Worm (Caenorhabditis elegans) whole organism, L1 larva: ENCODE data around the gene aptf-4.

ENCODE experiments used
- aha-1 ChIP-seq: fragments of 150-350 bp; optimal IDR thresholded peaks from 2 replicates; lab custom pipeline; 2014; ENCODE audit warnings: missing biosample characterization, missing genetic modification characterization
- ama-1 ChIP-seq: fragments of 150-350 bp; optimal IDR thresholded peaks from 2 replicates; lab custom pipeline; 2014
- blmp-1 ChIP-seq: fragments of 150-350 bp; optimal IDR thresholded peaks from 2 replicates; lab custom pipeline; 2014; ENCODE audit warnings: missing biosample characterization, missing genetic modification characterization
- ceh-82 ChIP-seq, 3 experiments: fragments of 150-350 bp in 1 of 3; sonication (generic microtip) in 2 of 3; optimal IDR thresholded peaks; 2 replicates each; lab custom pipeline; 2014 to 2017; ENCODE audit warnings: missing biosample characterization in 3 of 3, missing genetic modification characterization in 3 of 3
- dpl-1 ChIP-seq, 3 experiments: fragments of 150-350 bp in 2 of 3; sonication (generic microtip) in 1 of 3; optimal IDR thresholded peaks; 2 replicates each; lab custom pipeline; 2014 to 2017; ENCODE audit warnings: missing biosample characterization in 3 of 3, missing genetic modification characterization in 3 of 3, missing genetic modification reagents in 3 of 3
- dsc-1 ChIP-seq: sonication (generic microtip); optimal IDR thresholded peaks from 2 replicates; lab custom pipeline; 2016; ENCODE audit warnings: mild to moderate bottlenecking, missing genetic modification characterization, missing compliant biosample characterization
- efl-1 ChIP-seq, 4 experiments: fragments of 150-350 bp; optimal IDR thresholded peaks in 3 of 4; peaks in 1 of 4; 1 replicate in 1 of 4; 2 replicates in 3 of 4; lab custom pipeline; 2014; ENCODE audit warnings: missing biosample characterization in 2 of 4, missing genetic modification characterization in 2 of 4, missing genetic modification reagents in 2 of 4
- elt-2 ChIP-seq: sonication (generic microtip); optimal IDR thresholded peaks from 2 replicates; lab custom pipeline; 2016; ENCODE audit warnings: missing genetic modification characterization, mild to moderate bottlenecking, inconsistent platforms, missing compliant biosample characterization, missing genetic modification reagents
- ets-5 ChIP-seq: fragments of 200-800 bp; sonication (Bioruptor generic); IDR thresholded peaks from 2 replicates; pipeline ENCODE4 v1.3.6; 2022; ENCODE audit warnings: missing genetic modification characterization, missing compliant biosample characterization
- fkh-10 ChIP-seq: sonication (generic microtip); optimal IDR thresholded peaks from 2 replicates; lab custom pipeline; 2017; ENCODE audit warnings: missing biosample characterization, missing genetic modification reagents, missing genetic modification characterization
- fkh-4 ChIP-seq: sonication (generic microtip); optimal IDR thresholded peaks from 2 replicates; lab custom pipeline; 2016; ENCODE audit warnings: missing compliant biosample characterization, missing genetic modification characterization, borderline replicate concordance
- fos-1 ChIP-seq: fragments of 150-350 bp; optimal IDR thresholded peaks from 2 replicates; lab custom pipeline; 2014; ENCODE audit warnings: missing biosample characterization, missing genetic modification characterization
- grh-1 ChIP-seq: fragments of 200-800 bp; sonication (Bioruptor generic); IDR thresholded peaks from 2 replicates; pipeline ENCODE4 v1.3.6; 2022; ENCODE audit warnings: missing genetic modification reagents, missing genetic modification characterization, missing compliant biosample characterization
- hlh-17 ChIP-seq: fragments of 200-800 bp; sonication (Bioruptor generic); optimal IDR thresholded peaks from 2 replicates; lab custom pipeline; 2018; ENCODE audit warnings: missing genetic modification characterization, mild to moderate bottlenecking, missing compliant biosample characterization, moderate library complexity, borderline replicate concordance
- hlh-4 ChIP-seq: sonication (generic microtip); optimal IDR thresholded peaks from 2 replicates; lab custom pipeline; 2016; ENCODE audit warnings: mild to moderate bottlenecking, missing genetic modification characterization, missing compliant biosample characterization
- jun-1 ChIP-seq: fragments of 150-350 bp; optimal IDR thresholded peaks from 2 replicates; lab custom pipeline; 2014; ENCODE audit warnings: missing biosample characterization, missing genetic modification reagents, missing genetic modification characterization
- lin-13 ChIP-seq: fragments of 150-350 bp; optimal IDR thresholded peaks from 2 replicates; lab custom pipeline; 2014; ENCODE audit warnings: missing biosample characterization, missing genetic modification reagents, missing genetic modification characterization
- lin-14 ChIP-seq: fragments of 200-800 bp; sonication (Bioruptor generic); optimal IDR thresholded peaks from 2 replicates; lab custom pipeline; 2018; ENCODE audit warnings: mild to moderate bottlenecking, missing genetic modification characterization, moderate library complexity, missing compliant biosample characterization
- lin-35 ChIP-seq, 2 experiments: fragments of 150-350 bp; optimal IDR thresholded peaks; 2 replicates each; lab custom pipeline; 2014; ENCODE audit warnings: missing biosample characterization in 2 of 2, missing genetic modification characterization in 2 of 2, missing genetic modification reagents in 2 of 2
- lsy-2 ChIP-seq, 2 experiments: fragments of 150-350 bp; optimal IDR thresholded peaks; 2 replicates each; lab custom pipeline; 2014; ENCODE audit warnings: missing biosample characterization in 2 of 2, missing genetic modification characterization in 2 of 2
- mab-9 ChIP-seq: fragments of 200-800 bp; sonication (Bioruptor generic); IDR thresholded peaks from 2 replicates; pipeline ENCODE4 v1.3.6; 2022; ENCODE audit warnings: missing genetic modification reagents, missing genetic modification characterization, missing compliant biosample characterization
- mef-2 ChIP-seq: fragments of 150-350 bp; optimal IDR thresholded peaks from 2 replicates; lab custom pipeline; 2014; ENCODE audit warnings: missing biosample characterization, missing genetic modification characterization
- mep-1 ChIP-seq: fragments of 150-350 bp; optimal IDR thresholded peaks from 2 replicates; lab custom pipeline; 2014; ENCODE audit warnings: missing biosample characterization, missing genetic modification characterization
- nhr-11 ChIP-seq: fragments of 150-350 bp; optimal IDR thresholded peaks from 2 replicates; lab custom pipeline; 2014; ENCODE audit warnings: missing biosample characterization, missing genetic modification characterization
- nhr-19 ChIP-seq: fragments of 200-800 bp; sonication (Bioruptor generic); conservative IDR thresholded peaks from 2 replicates; pipeline ENCODE4 v1.3.6; 2022; ENCODE audit warnings: missing genetic modification characterization, missing compliant biosample characterization
- nhr-20 ChIP-seq: sonication (generic microtip); optimal IDR thresholded peaks from 2 replicates; lab custom pipeline; 2016; ENCODE audit warnings: mild to moderate bottlenecking, missing genetic modification characterization, missing compliant biosample characterization
- nhr-28 ChIP-seq: fragments of 150-350 bp; optimal IDR thresholded peaks from 2 replicates; lab custom pipeline; 2014; ENCODE audit warnings: missing biosample characterization, missing genetic modification characterization
- nhr-76 ChIP-seq: sonication (generic microtip); optimal IDR thresholded peaks from 2 replicates; lab custom pipeline; 2017; ENCODE audit warnings: missing biosample characterization, missing genetic modification characterization
- nhr-77 ChIP-seq: fragments of 150-350 bp; optimal IDR thresholded peaks from 2 replicates; lab custom pipeline; 2014; ENCODE audit warnings: missing biosample characterization, missing genetic modification characterization
- nhr-84 ChIP-seq: sonication (generic microtip); optimal IDR thresholded peaks from 2 replicates; lab custom pipeline; 2017; ENCODE audit warnings: missing biosample characterization, missing genetic modification characterization
- nhr-85 ChIP-seq: sonication (generic microtip); peaks from one replicate; lab custom pipeline; 2016; ENCODE audit warnings: missing genetic modification characterization, inconsistent platforms, missing compliant biosample characterization
- pax-3 ChIP-seq: fragments of 200-800 bp; sonication (Bioruptor generic); optimal IDR thresholded peaks from 2 replicates; lab custom pipeline; 2018; ENCODE audit warnings: mild to moderate bottlenecking, missing genetic modification characterization, moderate library complexity, missing compliant biosample characterization
- pqm-1 ChIP-seq: sonication (generic microtip); optimal IDR thresholded peaks from 3 replicates; lab custom pipeline; 2017; ENCODE audit warnings: missing biosample characterization, missing genetic modification characterization
- snu-23 ChIP-seq: sonication (generic microtip); optimal IDR thresholded peaks from 2 replicates; lab custom pipeline; 2016; ENCODE audit warnings: missing genetic modification characterization, missing compliant biosample characterization
- sup-37 ChIP-seq: fragments of 200-800 bp; sonication (Bioruptor generic); optimal IDR thresholded peaks from 2 replicates; lab custom pipeline; 2018; ENCODE audit warnings: mild to moderate bottlenecking, missing genetic modification characterization, missing compliant biosample characterization
- swsn-7 ChIP-seq: sonication (generic microtip); optimal IDR thresholded peaks from 2 replicates; lab custom pipeline; 2016; ENCODE audit warnings: missing genetic modification characterization, missing compliant biosample characterization
- tlp-1 ChIP-seq: fragments of 150-350 bp; optimal IDR thresholded peaks from 2 replicates; lab custom pipeline; 2014; ENCODE audit warnings: missing biosample characterization, missing genetic modification characterization
- unc-130 ChIP-seq: fragments of 150-350 bp; optimal IDR thresholded peaks from 2 replicates; lab custom pipeline; 2017; ENCODE audit warnings: missing biosample characterization, missing genetic modification characterization, inconsistent platforms
- unc-30 ChIP-seq: sonication (generic microtip); optimal IDR thresholded peaks from 2 replicates; lab custom pipeline; 2017; ENCODE audit warnings: missing biosample characterization, missing genetic modification characterization
- unc-62 ChIP-seq: fragments of 150-350 bp; optimal IDR thresholded peaks from 2 replicates; lab custom pipeline; 2014; ENCODE audit warnings: missing biosample characterization, missing genetic modification reagents, missing genetic modification characterization
- zag-1 ChIP-seq: fragments of 150-350 bp; optimal IDR thresholded peaks from 2 replicates; lab custom pipeline; 2014; ENCODE audit warnings: missing biosample characterization, missing genetic modification characterization
- zip-4 ChIP-seq: fragments of 200-800 bp; sonication (Bioruptor generic); optimal IDR thresholded peaks from 2 replicates; lab custom pipeline; 2018; ENCODE audit warnings: mild to moderate bottlenecking, missing genetic modification characterization, moderate library complexity, missing compliant biosample characterization
- ztf-4 ChIP-seq: fragments of 150-350 bp; optimal IDR thresholded peaks from 2 replicates; lab custom pipeline; 2014; ENCODE audit warnings: missing biosample characterization, missing genetic modification characterization

The aptf-4 gene

DNA sequence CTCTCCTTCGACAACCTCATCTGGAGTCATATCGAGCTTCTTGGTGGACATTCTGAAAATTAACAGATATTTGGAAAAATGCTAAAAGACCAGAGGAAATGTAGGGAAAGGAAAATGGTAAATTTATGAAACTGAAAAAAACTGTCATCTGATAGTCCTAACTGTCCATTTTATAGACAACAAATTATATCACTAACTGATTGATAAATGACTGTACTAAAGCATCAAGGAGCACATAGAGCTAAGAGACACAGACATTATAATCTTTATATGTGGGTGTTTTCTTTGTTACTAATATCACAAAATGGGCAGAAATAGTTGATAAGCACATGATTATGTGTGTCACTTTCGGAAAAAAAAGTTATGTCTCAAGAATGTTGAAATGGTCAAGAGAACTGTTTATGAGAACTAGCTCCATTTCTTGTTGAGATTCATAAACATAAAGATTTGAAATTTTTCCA is 23.9 kb upstream of the aptf-4 start, which contains the start of gene F54C9.3:
Gene F54C9.3, minus strand, starts transcription at position 51 of the 461 bp plus-strand sequence.
- TF ChIP-seq dpl-1 (GFP tag; optimal IDR thresholded peaks at IDR 0.05; lab: Kevin White, UChicago): peak in 1 of 3 experiments; percentile 27
- TF ChIP-seq efl-1 (optimal IDR thresholded peaks at IDR 0.05; lab: Kevin White, UChicago): no peak
- peak in 1 of 2 experiments; percentile 92 for TF ChIP-seq efl-1 (GFP tag; optimal IDR thresholded peaks at IDR 0.05 in 1 of 2; lab: Kevin White, UChicago)
- peak; percentile 85 for TF ChIP-seq elt-2 (tag; lab: Kevin White, UChicago)
- no peak for TF ChIP-seq aha-1 (tag; lab: Kevin White, UChicago)
- TF ChIP-seq jun-1 (tag; lab: Kevin White, UChicago): peak; percentile 30
- TF ChIP-seq lsy-2 (tag; optimal IDR thresholded peaks at IDR 0.05; lab: Kevin White, UChicago): peak in 1 of 2 experiments; percentile 13
- peak; percentile 1 for TF ChIP-seq ama-1 (lab: Kevin White, UChicago)
- TF ChIP-seq lin-35 (GFP tag; optimal IDR thresholded peaks at IDR 0.05; lab: Kevin White, UChicago): peak in 1 of 2 experiments; percentile 54
- no peak for TF ChIP-seq nhr-85
- TF ChIP-seq fos-1: no peak
- no peak for TF ChIP-seq ztf-4
- TF ChIP-seq grh-1: no peak
- TF ChIP-seq pqm-1: peak; percentile 57
- no peak for TF ChIP-seq pax-3 (tag; lab: Kevin White, UChicago)
- TF ChIP-seq nhr-11 (tag; lab: Kevin White, UChicago): no peak
- no peak for TF ChIP-seq nhr-19 (GFP tag; lab: Robert Waterston, UW)
- TF ChIP-seq tlp-1 (tag; lab: Kevin White, UChicago): peak; percentile 16

DNA sequence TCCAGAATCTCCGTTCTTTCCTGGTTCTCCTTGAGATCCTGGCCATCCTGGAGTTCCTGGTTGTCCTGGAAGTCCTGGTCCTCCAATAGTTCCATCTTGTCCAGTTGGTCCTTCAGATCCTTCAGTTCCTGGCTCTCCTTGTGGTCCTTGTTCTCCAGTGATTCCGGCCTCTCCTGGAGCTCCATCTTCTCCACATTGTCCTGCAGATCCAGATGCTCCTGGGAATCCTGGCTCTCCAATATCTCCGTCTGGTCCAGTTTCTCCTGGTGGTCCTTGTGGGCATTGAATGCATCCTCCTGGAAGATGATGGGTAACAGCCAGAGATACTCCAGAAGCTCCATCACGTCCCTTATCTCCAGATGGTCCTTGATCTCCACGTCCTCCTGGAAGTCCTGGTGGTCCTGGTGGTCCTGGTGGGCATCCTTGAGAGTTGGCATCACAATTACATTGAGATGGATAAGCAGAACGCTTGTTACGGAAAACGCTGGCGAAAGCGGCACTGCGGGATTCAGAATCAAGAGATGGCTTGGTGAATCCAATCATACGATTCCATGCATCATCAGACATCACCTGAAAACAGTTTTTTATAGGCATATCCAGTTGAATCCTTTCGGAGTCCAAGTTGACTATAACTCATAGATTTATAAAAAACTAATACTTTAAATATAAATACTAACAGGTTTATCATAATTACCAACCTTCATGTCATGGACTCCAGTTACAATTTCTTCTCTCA is 22.4 kb upstream of the aptf-4 start:
- TF ChIP-seq fkh-4: no peak

DNA sequence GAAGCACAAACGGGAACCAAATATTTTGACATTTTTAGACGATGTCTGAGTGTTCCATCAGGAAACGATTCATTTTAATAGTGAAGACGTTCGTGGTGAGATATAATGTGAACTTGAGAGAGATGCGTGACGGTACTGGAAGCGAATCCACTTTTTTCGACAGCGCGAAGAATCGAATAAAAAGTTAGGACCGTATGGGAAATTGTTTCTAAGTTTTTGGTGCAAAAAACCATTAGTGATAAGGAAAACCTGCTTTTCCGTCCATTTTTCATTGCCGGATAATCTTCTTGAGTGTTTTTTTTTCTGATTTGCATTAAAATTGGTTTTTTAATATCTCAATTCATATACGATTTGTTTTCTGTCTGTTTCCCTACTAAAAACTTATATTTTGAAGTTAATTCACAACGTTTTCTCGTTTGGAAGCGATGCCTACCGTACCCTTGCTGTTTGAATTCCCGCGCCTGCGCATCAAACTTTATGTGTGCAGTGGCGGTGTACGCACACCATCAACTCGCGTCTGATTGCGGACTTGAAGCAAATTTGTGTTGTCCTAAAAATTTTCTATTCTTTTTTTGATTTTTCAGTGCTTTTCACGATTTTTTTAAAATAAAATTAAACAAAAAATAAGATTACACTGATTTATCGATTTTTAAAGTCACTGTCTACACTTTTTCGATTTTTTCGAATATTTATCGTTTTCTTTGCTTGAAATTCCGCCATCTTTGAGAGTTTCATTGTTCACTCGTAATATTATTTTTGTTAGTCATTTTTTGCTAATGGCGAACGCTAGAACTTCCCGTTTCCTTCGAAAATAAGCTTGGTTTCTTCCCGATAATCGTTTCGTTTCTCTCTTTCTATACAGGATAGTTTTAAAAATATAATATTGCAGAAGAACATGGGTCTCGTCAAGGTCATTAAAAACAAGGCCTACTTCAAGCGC is 21.5 kb upstream of the aptf-4 start, which contains the start of the genes col-38 and rpl-5:
Gene col-38, minus strand, starts transcription at position 51 of the 940 bp plus-strand sequence.
Gene rpl-5, plus strand, starts transcription at position 890 of the 940 bp plus-strand sequence.
- TF ChIP-seq blmp-1 (peak; percentile 86), lsy-2 (tag; optimal IDR thresholded peaks at IDR 0.05; lab: Kevin White, UChicago) (peak; percentile 97 to 99), swsn-7 (tag; lab: Kevin White, UChicago) (peak; percentile 90), fkh-4 (peak; percentile 11), nhr-28 (tag; lab: Kevin White, UChicago) (no peak), dsc-1 (tag; lab: Kevin White, UChicago) (peak; percentile 82), unc-62 (GFP tag; lab: Kevin White, UChicago) (no peak), fos-1 (peak; percentile 79), unc-130 (tag; lab: Kevin White, UChicago) (peak; percentile 96), ets-5 (GFP tag; lab: Robert Waterston, UW) (no peak), hlh-4 (tag; lab: Kevin White, UChicago) (no peak), dpl-1 (GFP tag; optimal IDR thresholded peaks at IDR 0.05; lab: Kevin White, UChicago) (peak; percentile 97 to 99 (median 97)), lin-35 (GFP tag; optimal IDR thresholded peaks at IDR 0.05; lab: Kevin White, UChicago) (peak; percentile 98 to 99), fkh-10 (GFP tag; lab: Kevin White, UChicago) (peak; percentile 72), ceh-82 (tag; optimal IDR thresholded peaks at IDR 0.05; lab: Kevin White, UChicago) (peak; percentile 73 to 96 (median 77)), nhr-84 (tag; lab: Kevin White, UChicago) (no peak), nhr-76 (tag; lab: Kevin White, UChicago) (no peak), nhr-77 (tag; lab: Kevin White, UChicago) (peak; percentile 87), hlh-17 (GFP tag; lab: Kevin White, UChicago) (no peak), nhr-20 (tag; lab: Kevin White, UChicago) (peak; percentile 95), tlp-1 (tag; lab: Kevin White, UChicago) (no peak), unc-30 (tag; lab: Kevin White, UChicago) (no peak), mab-9 (GFP tag; lab: Robert Waterston, UW) (peak; percentile 52; the same call in 1 of the 2 replicates), elt-2 (tag; lab: Kevin White, UChicago) (peak; percentile 66), zag-1 (tag; lab: Kevin White, UChicago) (no peak), sup-37 (GFP tag; lab: Kevin White, UChicago) (no peak), snu-23 (GFP tag; lab: Kevin White, UChicago) (peak; percentile 95), lin-14 (GFP tag; lab: Kevin White, UChicago) (peak; percentile 93), mef-2 (tag; lab: Kevin White, UChicago) (peak; percentile 29), mep-1 (tag; lab: Kevin White, UChicago) (peak; percentile 98), ztf-4 (peak; percentile 57), pqm-1 (no peak), pax-3 (tag; lab: Kevin White, UChicago) (peak; percentile 82), zip-4 (GFP tag; lab: Kevin White, UChicago) (peak; percentile 47), lin-13 (GFP tag; lab: Kevin White, UChicago) (peak; percentile 87)
